Worm (Caenorhabditis elegans) whole organism, L4/young adult: ENCODE data around the gene kdp-1.

Source experiments
- W03F9.2 ChIP-seq: fragments of 150-350 bp; optimal IDR thresholded peaks from 2 replicates; lab custom pipeline; 2014; ENCODE audit warnings: missing biosample characterization, missing genetic modification characterization
- dao-5 ChIP-seq: sonication (generic microtip); optimal IDR thresholded peaks from 2 replicates; lab custom pipeline; 2016; ENCODE audit warnings: missing genotype, missing genetic modification characterization, moderate library complexity, missing compliant biosample characterization
- him-1 ChIP-seq: sonication (generic microtip); optimal IDR thresholded peaks from 2 replicates; lab custom pipeline; 2016; ENCODE audit warnings: missing genotype, missing genetic modification reagents, missing genetic modification characterization, missing compliant biosample characterization

kdp-1 gene

ce11 chrIV:13300109-13300508, at the start of gene kdp-1:
Gene kdp-1, plus strand, starts transcription at chrIV:13300188.
- TF ChIP-seq him-1 (tag; lab: Kevin White, UChicago) (no peak), dao-5 (tag; lab: Kevin White, UChicago) (no peak), W03F9.2 (no peak)

DNA sequence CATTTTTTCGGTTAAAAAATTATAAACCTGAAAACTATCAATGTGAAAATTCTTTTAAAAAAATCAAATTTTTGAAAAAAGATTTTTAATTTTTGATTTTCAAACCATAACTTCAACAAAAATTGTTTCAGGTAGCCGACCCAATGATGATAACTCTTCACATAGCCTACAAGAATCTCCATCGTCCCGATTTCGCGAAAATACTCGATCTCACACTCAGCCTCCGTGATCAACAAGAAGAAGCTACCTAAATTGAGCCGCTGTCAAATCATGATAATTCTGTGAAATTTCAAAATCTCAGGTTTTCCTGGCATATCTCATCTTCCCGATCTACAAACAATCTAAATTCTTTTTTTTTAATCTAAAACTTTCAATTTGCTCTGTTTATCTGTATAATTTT, 49.7 kb upstream of the kdp-1 start:
- TF ChIP-seq dao-5 (tag; lab: Kevin White, UChicago) (no peak), W03F9.2 (no peak), him-1 (tag; lab: Kevin White, UChicago) (no peak)

DNA sequence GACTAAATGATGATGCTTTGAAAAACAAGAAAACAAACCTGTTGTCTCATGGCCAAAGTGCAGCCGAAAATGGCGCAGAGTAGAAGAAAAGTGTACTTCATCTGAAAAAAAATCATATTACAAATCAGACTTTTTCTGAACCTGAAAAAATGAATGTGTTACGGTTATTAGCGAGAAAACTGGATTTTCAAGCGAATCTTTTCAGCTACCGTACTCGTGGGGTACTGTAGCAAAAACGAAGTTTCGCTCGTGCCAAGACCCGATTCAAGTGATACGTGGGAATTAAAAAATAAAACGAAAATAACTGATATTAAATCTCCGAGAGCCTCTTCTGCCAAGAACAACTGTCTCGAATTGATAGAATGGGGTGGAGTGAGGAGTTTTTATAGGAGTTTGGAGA, 47.8 kb upstream of the kdp-1 start, which contains the start of gene ttr-51:
Gene ttr-51 (minus strand): TSS at position 101 of the 400 bp plus-strand sequence.
- TF ChIP-seq him-1 (tag; lab: Kevin White, UChicago) (no peak), W03F9.2 (no peak), dao-5 (tag; lab: Kevin White, UChicago) (no peak)

DNA sequence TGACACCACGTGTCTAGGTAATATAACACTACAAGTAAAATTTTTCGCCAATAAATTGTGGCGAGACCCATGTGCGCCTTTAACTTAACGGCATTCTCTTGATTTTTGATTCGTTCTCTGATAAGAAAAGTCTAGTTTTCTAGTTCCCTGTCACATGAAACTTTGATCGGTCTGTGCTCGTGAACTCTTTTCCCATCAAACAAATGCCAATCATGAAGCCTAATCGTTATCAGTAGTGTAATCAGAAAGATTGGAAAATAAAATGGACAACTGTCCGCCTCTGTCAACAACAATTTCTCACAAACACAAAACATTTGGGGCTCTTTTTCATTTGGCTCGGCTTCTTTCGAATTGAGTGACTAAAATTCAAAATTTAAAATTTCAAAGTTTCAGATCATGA, 46.1 kb upstream of the kdp-1 start, which contains the start of gene ttr-45:
Gene ttr-45 (plus strand): TSS at position 385 of the 400 bp plus-strand sequence.
- TF ChIP-seq dao-5 (tag; lab: Kevin White, UChicago) (no peak), W03F9.2 (no peak), him-1 (tag; lab: Kevin White, UChicago) (no peak)

DNA sequence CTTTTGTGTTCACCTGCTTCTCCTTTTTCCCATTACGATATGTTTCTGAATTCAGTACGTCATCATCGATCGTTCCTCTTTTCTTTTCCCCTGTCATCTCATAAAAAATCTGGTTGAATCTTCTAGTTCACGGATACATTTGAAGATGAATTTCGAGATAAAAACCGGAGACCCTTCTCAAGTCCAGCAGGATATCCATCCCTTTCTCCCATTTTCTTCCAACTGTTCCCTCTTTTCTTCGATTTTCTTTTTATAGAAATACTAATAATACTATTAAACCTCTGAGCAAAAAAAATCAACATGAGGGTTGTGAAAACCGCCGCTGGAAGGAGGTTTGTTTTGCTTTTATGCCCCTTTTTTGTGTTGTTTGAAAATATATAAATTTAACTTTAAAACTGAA, 44.1 kb upstream of the kdp-1 start, which contains the start of gene bus-12:
Gene bus-12 (plus strand): TSS at position 301 of the 400 bp plus-strand sequence.
- no peak for TF ChIP-seq dao-5 (tag; lab: Kevin White, UChicago)
- TF ChIP-seq him-1 (tag; lab: Kevin White, UChicago) = no peak
- TF ChIP-seq W03F9.2 = no peak

DNA sequence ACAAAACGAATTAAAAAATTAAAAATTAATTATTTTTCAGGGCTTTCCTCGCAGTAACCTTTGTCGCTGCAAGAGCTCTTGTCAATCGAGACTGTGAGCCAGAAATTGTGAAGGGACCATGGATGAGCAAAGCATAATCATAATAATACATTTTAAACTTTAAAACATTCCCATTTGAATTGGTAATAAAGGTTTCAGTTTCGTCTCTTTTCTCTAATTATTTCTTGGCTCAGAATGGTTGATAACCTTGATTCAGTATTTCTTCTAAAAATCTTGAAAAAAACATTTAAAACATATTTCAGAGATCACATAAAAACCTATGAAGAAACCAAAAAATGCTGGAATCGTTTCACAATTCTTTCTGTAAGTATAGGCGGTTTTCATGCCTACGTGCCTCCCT, 41.1 kb upstream of the kdp-1 start, which contains the start of gene JC8.16:
Gene JC8.16 (plus strand): TSS at position 301 of the 400 bp plus-strand sequence.
- TF ChIP-seq dao-5 (tag; lab: Kevin White, UChicago) = no peak
- no peak for TF ChIP-seq W03F9.2
- no peak for TF ChIP-seq him-1 (tag; lab: Kevin White, UChicago)

- TF ChIP-seq W03F9.2 (no peak), him-1 (tag; lab: Kevin White, UChicago) (no peak), dao-5 (tag; lab: Kevin White, UChicago) (no peak)
Measured at ce11 chrIV:13261778-13262177, 38.2 kb upstream of the kdp-1 start.

DNA sequence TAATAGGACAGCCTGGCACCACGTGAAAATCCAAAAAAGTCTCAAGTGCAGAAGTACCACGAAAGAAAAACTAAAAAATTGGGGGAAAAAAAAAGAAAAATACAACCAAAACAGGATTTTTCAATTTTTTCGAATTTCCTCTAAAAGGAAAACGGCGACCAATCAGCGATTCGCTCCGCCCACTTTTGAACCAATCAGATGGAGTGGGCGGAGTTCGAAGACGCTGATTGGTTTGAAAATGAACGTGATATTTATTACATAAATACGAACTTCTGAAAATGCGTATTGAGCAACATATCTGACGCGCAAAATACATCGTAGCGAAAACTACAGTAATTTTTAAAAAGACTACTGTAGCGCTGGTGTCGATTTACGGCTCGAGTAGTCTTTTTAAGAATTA, 31.6 kb upstream of the kdp-1 start:
- TF ChIP-seq dao-5 (tag; lab: Kevin White, UChicago) (no peak), him-1 (tag; lab: Kevin White, UChicago) (no peak), W03F9.2 (no peak)

- no peak for TF ChIP-seq W03F9.2
Measured at ce11 chrIV:13272494-13272893, 27.5 kb upstream of the kdp-1 start, which contains the start of gene unc-26. Gene unc-26, minus strand, starts transcription at chrIV:13272516.

DNA sequence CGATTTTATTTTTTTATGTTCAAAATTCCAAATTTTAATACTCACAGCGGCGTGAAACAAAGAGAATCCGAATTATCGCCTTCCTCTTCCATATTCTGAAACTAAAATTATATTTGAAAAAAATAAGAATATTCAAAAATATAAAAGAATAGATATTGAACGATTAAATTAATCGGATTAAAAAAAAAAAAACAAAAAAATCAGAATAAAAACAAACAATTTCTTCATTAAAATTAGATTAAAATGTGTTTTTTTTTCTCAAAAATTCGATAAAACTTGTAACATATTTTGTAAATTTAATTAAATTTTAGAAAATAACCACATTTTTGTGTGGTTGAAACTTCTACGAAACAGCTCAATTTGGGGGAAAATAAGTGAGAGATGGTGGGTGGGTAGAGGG, 17.2 kb upstream of the kdp-1 start, which contains the start of gene cpsf-3:
Gene cpsf-3 (minus strand): TSS at position 101 of the 400 bp plus-strand sequence.
- no peak for TF ChIP-seq W03F9.2
- no peak for TF ChIP-seq him-1 (tag; lab: Kevin White, UChicago)
- no peak for TF ChIP-seq dao-5 (tag; lab: Kevin White, UChicago)

DNA sequence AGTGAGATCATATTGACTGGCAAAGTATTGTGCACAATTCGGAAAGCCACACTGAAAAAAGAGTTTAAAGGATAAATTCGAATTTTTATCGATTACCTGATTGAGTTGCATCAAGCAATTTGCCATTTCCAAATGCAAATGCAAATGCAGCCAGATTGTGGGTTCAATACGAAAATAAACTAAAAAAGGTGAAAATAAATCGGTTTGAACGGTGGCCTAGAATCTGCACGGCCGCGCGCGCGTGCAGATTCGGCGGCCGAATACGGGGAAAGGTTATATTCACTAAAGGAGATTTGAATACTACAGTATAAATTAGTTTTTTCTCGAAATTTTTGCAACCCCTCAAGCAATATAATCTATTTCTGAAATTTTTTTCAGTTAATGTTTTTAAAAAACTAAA, 10.7 kb upstream of the kdp-1 start, which contains the start of gene Y67H2A.10:
Gene Y67H2A.10 (minus strand): TSS at position 184 of the 400 bp plus-strand sequence.
- TF ChIP-seq him-1 (tag; lab: Kevin White, UChicago) (no peak), dao-5 (tag; lab: Kevin White, UChicago) (no peak), W03F9.2 (no peak)

ce11 chrIV:13290239-13290638, 9.7 kb upstream of the kdp-1 start:
- TF ChIP-seq W03F9.2 (no peak), him-1 (tag; lab: Kevin White, UChicago) (no peak), dao-5 (tag; lab: Kevin White, UChicago) (no peak)

DNA sequence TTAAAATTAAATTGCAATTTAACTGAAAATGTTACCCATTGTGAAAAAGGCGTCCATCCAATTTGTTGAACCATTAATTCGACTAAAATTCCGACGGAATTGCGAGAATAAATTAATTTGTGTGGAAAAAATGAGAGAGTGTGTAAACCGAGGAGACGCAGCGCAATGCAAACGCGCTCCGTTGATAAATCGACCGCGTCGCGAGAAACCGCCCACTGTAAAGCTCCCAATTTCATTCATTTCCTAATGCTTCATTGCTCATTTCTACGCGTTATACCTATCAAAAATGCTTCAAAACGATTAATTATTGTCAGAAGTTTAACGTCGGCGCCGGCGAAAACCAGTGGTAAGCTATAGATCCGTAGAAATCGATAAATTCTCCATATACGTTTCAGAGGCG, 2.2 kb upstream of the kdp-1 start, which contains the start of the genes Y67H2A.2 and micu-1:
Gene Y67H2A.2 (minus strand): TSS at position 74 of the 400 bp plus-strand sequence.
Gene micu-1 (plus strand): TSS at position 181 of the 400 bp plus-strand sequence.
- no peak for TF ChIP-seq him-1 (tag; lab: Kevin White, UChicago)
- TF ChIP-seq dao-5 (tag; lab: Kevin White, UChicago) = no peak
- TF ChIP-seq W03F9.2 = peak; percentile 21

DNA sequence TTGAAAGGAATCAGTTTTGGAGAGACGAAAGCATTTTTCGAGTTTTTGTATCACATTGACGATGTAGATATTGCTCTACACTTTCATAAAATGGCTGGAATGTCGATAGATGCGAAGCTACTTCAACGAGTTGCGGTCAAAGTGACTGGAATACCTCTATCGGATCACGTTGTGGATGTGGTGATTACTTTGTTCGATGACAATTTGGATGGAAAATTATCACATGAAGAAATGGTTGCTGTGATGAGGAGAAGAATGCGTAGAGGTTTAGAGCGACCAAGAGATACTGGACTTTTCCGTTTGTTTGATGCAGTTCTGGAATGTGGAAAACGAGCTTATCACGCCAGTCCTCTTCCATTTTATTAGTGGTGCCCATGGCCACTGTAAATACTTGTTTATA, 340 bp upstream of the kdp-1 start:
- no peak for TF ChIP-seq W03F9.2
- TF ChIP-seq him-1 (tag; lab: Kevin White, UChicago) = no peak
- TF ChIP-seq dao-5 (tag; lab: Kevin White, UChicago) = no peak

ce11 chrIV:13300591-13300990, 603 bp downstream of the kdp-1 start, which contains the start of gene csn-6:
Gene csn-6, plus strand, starts transcription at chrIV:13300824.
- TF ChIP-seq dao-5 (tag; lab: Kevin White, UChicago) (no peak), him-1 (tag; lab: Kevin White, UChicago) (no peak), W03F9.2 (no peak)
